Worm (Caenorhabditis elegans) whole organism, midembryonic: ENCODE measurements around the gene math-10.

ENCODE experiments used
- T22C8.4 ChIP-seq: fragments of 200-800 bp; sonication (Bioruptor generic); IDR thresholded peaks from 2 replicates; pipeline ENCODE4 v1.3.6; 2022; ENCODE audit warnings: missing genetic modification characterization, missing compliant biosample characterization
- klf-2 ChIP-seq: fragments of 200-800 bp; sonication (Bioruptor generic); conservative IDR thresholded peaks from 2 replicates; pipeline ENCODE4 v1.3.6; 2022; ENCODE audit warnings: missing genetic modification reagents, missing genetic modification characterization, missing compliant biosample characterization
- med-1 ChIP-seq: sonication (generic microtip); optimal IDR thresholded peaks from 2 replicates; lab custom pipeline; 2017; ENCODE audit warnings: missing genetic modification characterization, mild to moderate bottlenecking, missing compliant biosample characterization, antibody characterized with exemption, missing genetic modification reagents; ENCODE audit not compliant: insufficient read depth
- ref-1 ChIP-seq: fragments of 200-800 bp; sonication (Bioruptor generic); conservative IDR thresholded peaks from 2 replicates; pipeline ENCODE4 v1.3.6; 2022; ENCODE audit warnings: missing genetic modification reagents, missing genetic modification characterization, missing compliant biosample characterization
- ztf-23 ChIP-seq: fragments of 200-800 bp; sonication (Bioruptor generic); IDR thresholded peaks from 2 replicates; pipeline ENCODE4 v1.3.6; 2022; ENCODE audit warnings: missing genetic modification reagents, missing genetic modification characterization, missing compliant biosample characterization

DNA sequence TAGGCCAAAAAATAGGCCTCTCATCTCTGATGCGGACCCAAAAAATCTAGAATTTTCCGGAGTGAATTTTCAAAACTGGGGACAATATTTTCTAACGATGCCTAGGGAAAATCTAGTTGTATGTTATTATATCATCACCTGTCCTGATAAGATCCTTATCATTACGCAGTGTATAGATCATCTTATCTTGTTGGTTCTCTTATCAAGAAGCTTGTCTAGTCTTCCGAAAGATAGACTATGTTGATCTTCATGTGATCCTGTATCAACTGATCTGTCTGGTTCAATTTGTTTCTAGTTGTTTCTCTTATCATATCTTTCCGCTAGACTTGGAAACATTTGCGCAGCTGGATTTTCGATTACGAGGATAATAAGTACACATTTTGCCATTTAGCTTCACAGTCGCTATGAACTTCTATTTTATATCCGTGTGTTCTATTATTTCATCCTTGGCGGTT is 20.5 kb upstream of the math-10 start, which contains the start of gene C52E2.3:
- TF ChIP-seq T22C8.4 (no peak), ztf-23 (no peak), ref-1 (GFP tag; lab: Robert Waterston, UW) (no peak), med-1 (GFP tag; lab: Kevin White, UChicago) (no peak), klf-2 (GFP tag; lab: Robert Waterston, UW) (no peak)
